Fruit fly (Drosophila melanogaster): ENCODE measurements around the gene Dpm2.

Gene Dpm2

DNA sequence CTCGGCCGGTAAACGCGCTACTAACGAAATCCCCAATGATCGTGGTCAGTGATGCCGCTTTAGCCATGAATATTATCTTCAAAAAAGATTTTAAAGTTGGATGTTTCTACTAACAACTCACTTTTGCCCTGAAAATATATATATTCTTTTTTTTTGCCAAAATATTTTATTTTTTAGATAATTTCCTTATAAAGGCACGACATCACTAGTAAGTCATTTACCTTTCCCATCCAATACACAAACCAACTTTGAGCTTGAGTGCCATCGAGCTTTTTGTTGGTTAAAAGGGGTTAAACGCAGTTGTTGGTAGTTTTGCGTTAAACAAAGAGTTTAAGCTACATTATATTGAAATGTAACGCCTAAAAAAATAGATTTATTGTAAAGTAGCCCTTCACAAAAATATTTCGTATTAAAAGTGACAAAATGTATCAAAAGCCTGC lies 16.2 kb upstream of the Dpm2 start, which contains the start of gene CG14968 (continued):
- TF ChIP-seq fkh (GFP tag; optimal IDR thresholded peaks at IDR 0.05) (peak; percentile 31), CG9139 (GFP tag; optimal IDR thresholded peaks at IDR 0.05) (peak; percentile 77), Blimp-1 (GFP tag; optimal IDR thresholded peaks at IDR 0.05) (peak; percentile 89), Smox (GFP tag; optimal IDR thresholded peaks at IDR 0.05) (peak; percentile 95), Hr38 (GFP tag; optimal IDR thresholded peaks at IDR 0.05) (no peak), CG8632 (GFP tag; optimal IDR thresholded peaks at IDR 0.05) (peak; percentile 96), CG6792 (GFP tag; optimal IDR thresholded peaks at IDR 0.05) (peak; percentile 92), CG11294 (GFP tag; IDR thresholded peaks at IDR 0.05) (peak; percentile 94), Eip75B (GFP tag; optimal IDR thresholded peaks at IDR 0.05) (peak; percentile 88), svp (GFP tag) (peak; percentile 96), vri (GFP tag; optimal IDR thresholded peaks at IDR 0.05) (peak; percentile 92), CG8319 (GFP tag; optimal IDR thresholded peaks at IDR 0.05) (peak; percentile 91), achi (GFP tag; optimal IDR thresholded peaks at IDR 0.05) (peak; percentile 95), CG3919 (GFP tag; optimal IDR thresholded peaks at IDR 0.05) (peak; percentile 97), ss (GFP tag; optimal IDR thresholded peaks at IDR 0.05) (peak; percentile 79 to 89)

DNA sequence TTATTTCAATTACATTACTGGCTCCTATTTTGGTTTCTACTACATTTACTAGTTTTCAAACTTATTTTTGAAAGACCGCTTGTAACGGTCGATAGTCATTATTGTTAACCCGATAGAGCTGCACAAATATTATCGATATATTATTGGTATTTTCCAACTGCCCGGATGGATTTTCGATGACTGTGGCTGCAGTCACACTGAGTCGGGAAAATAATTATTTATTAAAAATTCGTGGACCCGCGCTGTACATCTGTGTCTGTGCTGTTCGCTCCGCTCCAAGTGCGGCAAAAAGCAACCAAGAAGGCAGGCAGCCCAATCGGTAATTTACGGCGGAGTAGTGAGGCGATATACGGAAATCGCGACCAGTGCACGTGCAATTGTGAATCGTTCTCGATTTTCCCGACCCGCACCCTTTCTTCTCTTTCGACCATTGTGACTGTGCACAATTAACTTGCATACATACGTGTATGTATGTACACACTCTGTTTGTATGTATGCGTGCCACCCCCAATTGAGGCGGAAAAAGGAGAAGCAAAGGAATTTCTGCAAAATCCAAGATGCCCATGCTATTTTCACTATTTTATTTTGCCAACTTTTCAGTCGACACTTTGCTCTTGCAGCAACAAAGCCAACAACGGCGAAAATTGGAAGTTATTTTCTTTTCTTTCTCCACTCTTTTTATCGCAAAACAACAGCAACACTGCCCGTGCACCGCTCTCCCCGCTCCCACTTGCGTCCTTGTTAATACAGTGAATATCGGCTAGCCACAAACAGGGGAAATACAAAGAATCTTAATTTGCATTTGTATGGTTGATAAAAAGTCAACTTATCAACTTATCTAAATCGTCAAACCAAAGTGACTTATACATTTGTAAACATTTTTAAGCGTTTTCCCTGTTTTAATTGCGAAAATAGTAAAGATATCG lies 15.6 kb upstream of the Dpm2 start, which contains the start of gene ZnT63C:
Gene ZnT63C, plus strand, starts transcription at position 175 of the 926 bp plus-strand sequence.
- TF ChIP-seq Lpt (GFP tag; optimal IDR thresholded peaks at IDR 0.05) (no peak), CG3919 (GFP tag; optimal IDR thresholded peaks at IDR 0.05) (no peak), CG6854 (GFP tag; optimal IDR thresholded peaks at IDR 0.05) (peak; percentile 52), CG15336 (GFP tag; IDR thresholded peaks at IDR 0.05) (0 out of 2 replicates have a peak, but pooled peaks have one; percentile 18), CG6163 (GFP tag; IDR thresholded peaks at IDR 0.05) (peak; percentile 43; the same call in 2 of the 3 replicates), Ets21C (GFP tag; optimal IDR thresholded peaks at IDR 0.05) (peak; percentile 6), CG3032 (tag; optimal IDR thresholded peaks at IDR 0.05) (peak; percentile 32), Eip75B (GFP tag; optimal IDR thresholded peaks at IDR 0.05) (peak; percentile 35), CG6792 (GFP tag; optimal IDR thresholded peaks at IDR 0.05) (no peak), Hr4 (GFP tag; optimal IDR thresholded peaks at IDR 0.05) (peak; percentile 31), CG6276 (GFP tag; optimal IDR thresholded peaks at IDR 0.05) (peak; percentile 38), CG32006 (GFP tag; optimal IDR thresholded peaks at IDR 0.05) (peak; percentile 35), CG11294 (GFP tag; IDR thresholded peaks at IDR 0.05) (no peak), CG9139 (GFP tag; optimal IDR thresholded peaks at IDR 0.05) (no peak), lz (GFP tag; optimal IDR thresholded peaks at IDR 0.05) (peak; percentile 39), CG4318 (GFP tag; optimal IDR thresholded peaks at IDR 0.05) (no peak), Sox14 (GFP tag; optimal IDR thresholded peaks at IDR 0.05) (peak; percentile 48), Smox (GFP tag; optimal IDR thresholded peaks at IDR 0.05) (no peak), Met (GFP tag; optimal IDR thresholded peaks at IDR 0.05) (peak; percentile 46), cyc (GFP tag; optimal IDR thresholded peaks at IDR 0.05) (peak; percentile 31), fd85E (GFP tag; optimal IDR thresholded peaks at IDR 0.05) (no peak), CG10631 (GFP tag; optimal IDR thresholded peaks at IDR 0.05) (no peak), spab (GFP tag; optimal IDR thresholded peaks at IDR 0.05) (peak; percentile 48), eg (GFP tag; IDR thresholded peaks at IDR 0.05) (peak; percentile 46; the same call in 2 of the 3 replicates), Blimp-1 (GFP tag; optimal IDR thresholded peaks at IDR 0.05) (no peak), fkh (GFP tag; optimal IDR thresholded peaks at IDR 0.05) (no peak), Sox15 (GFP tag; optimal IDR thresholded peaks at IDR 0.05) (no peak), dac (GFP tag; optimal IDR thresholded peaks at IDR 0.05) (no peak), CG8119 (GFP tag; IDR thresholded peaks at IDR 0.05) (peak; percentile 43; the same call in 1 of the 3 replicates), fd59A (GFP tag; optimal IDR thresholded peaks at IDR 0.05) (peak; percentile 27), CG8319 (GFP tag; optimal IDR thresholded peaks at IDR 0.05) (no peak), Eip78C (GFP tag) (peak; percentile 69), svp (GFP tag) (peak; percentile 65), CG6808 (GFP tag; optimal IDR thresholded peaks at IDR 0.05) (peak; percentile 77), topi (GFP tag; optimal IDR thresholded peaks at IDR 0.05) (peak; percentile 15), vri (GFP tag; optimal IDR thresholded peaks at IDR 0.05) (peak; percentile 41), acj6 (GFP tag; optimal IDR thresholded peaks at IDR 0.05) (peak; percentile 54), CG10669 (GFP tag; optimal IDR thresholded peaks at IDR 0.05) (peak; percentile 64), net (GFP tag; optimal IDR thresholded peaks at IDR 0.05) (peak; percentile 34), Hr38 (GFP tag; optimal IDR thresholded peaks at IDR 0.05) (no peak), CG11762 (GFP tag; optimal IDR thresholded peaks at IDR 0.05; ENCODE audit: insufficient read depth) (no peak), CG8632 (GFP tag; optimal IDR thresholded peaks at IDR 0.05) (no peak), ss (GFP tag; optimal IDR thresholded peaks at IDR 0.05) (peak; percentile 57 to 58), Hr39 (GFP tag; optimal IDR thresholded peaks at IDR 0.05) (peak; percentile 45)
